Fruit fly (Drosophila melanogaster) Kc167 (cell line): ENCODE data around the gene CG31103.

Experiments
- Myc ChIP-seq: fragments of >200 bp; optimal IDR thresholded peaks from 2 replicates; lab custom pipeline; 2017; ENCODE audit warnings: missing external identifiers
- Sin3A ChIP-seq: fragments of >200 bp; optimal IDR thresholded peaks from 2 replicates; lab custom pipeline; 2018; ENCODE audit warnings: missing external identifiers
- h ChIP-seq: fragments of >200 bp; optimal IDR thresholded peaks from 3 replicates; lab custom pipeline; 2018; ENCODE audit warnings: missing external identifiers
- insv ChIP-seq: fragments of >200 bp; optimal IDR thresholded peaks from 3 replicates; lab custom pipeline; 2018; ENCODE audit warnings: missing external identifiers
- psq ChIP-seq: fragments of >200 bp; optimal IDR thresholded peaks from 2 replicates; lab custom pipeline; 2017; ENCODE audit warnings: missing external identifiers
- ttk ChIP-seq: sonication (Bioruptor generic); optimal IDR thresholded peaks from 2 replicates; lab custom pipeline; 2017; ENCODE audit warnings: missing external identifiers

CG31103 gene

DNA sequence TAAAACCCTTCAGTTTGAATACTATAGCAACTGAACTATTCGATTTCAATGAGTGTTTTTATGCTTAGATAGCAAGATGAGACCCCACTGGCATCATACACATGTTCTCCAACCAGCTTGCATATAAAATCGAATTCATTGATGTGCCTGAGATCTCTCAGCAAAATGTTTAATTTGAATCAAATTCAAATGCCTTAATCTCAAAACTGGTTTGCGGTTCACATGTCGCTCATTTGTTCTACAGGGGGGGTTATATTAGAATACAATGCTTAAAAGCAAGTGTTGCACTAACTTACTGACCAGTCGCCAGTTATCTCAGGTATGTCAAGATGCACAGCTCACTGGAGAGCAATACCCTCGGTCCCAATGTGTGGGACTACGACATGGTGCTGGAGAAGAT is at the start of gene CG31103:
TSS of gene CG31103 (plus strand) at position 301 of the 400 bp plus-strand sequence.
- TF ChIP-seq Myc (lab: Kevin White, UChicago) (no peak), h (lab: Kevin White, UChicago) (no peak), insv (lab: Kevin White, UChicago) (no peak), ttk (lab: Kevin White, UChicago) (no peak), Sin3A (no peak), psq (no peak)

DNA sequence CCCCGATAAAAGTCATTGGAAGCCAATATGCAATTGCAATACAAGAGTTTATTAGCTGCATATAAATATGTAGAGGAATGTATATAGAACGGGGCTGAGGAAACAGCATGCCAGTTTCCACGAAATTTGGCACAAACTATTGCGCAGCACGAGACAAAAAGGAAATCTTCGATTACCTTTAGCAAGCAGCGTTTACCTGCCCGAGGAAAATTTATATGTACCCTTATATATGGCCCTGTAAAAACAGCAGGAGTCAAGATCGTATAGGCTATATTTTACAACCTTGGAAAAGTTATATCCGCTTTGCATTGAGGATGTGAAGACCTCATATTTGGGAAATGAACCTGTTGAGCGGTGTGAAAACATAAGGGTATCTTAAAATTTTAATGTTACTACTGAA is 46.8 kb upstream of the CG31103 start:
- TF ChIP-seq ttk (lab: Kevin White, UChicago), result no peak
- TF ChIP-seq insv (lab: Kevin White, UChicago), result no peak
- TF ChIP-seq Myc (lab: Kevin White, UChicago), result no peak
- no peak for TF ChIP-seq Sin3A
- TF ChIP-seq psq, result no peak
- no peak for TF ChIP-seq h (lab: Kevin White, UChicago)

DNA sequence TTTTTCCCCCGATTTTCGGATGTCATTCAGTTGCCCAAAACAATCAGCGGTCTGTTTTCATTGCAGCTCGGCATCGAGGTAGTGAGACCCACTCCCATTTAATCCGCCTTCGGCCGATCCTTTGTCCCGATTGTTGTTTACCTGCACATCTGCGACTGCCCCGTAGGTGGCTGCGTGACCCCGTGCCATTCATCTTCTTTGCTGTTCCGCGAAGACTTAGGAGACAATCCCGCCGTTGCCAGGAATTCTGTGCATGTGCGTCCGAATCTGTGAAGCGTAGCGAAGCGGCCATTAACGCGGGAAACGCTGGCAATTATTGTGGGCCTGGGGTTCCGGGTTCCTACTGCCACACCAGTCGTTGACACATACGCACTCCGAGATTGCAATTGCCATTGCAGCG is 46.1 kb upstream of the CG31103 start:
- TF ChIP-seq ttk (lab: Kevin White, UChicago), result no peak
- no peak for TF ChIP-seq Myc (lab: Kevin White, UChicago)
- no peak for TF ChIP-seq insv (lab: Kevin White, UChicago)
- no peak for TF ChIP-seq psq

DNA sequence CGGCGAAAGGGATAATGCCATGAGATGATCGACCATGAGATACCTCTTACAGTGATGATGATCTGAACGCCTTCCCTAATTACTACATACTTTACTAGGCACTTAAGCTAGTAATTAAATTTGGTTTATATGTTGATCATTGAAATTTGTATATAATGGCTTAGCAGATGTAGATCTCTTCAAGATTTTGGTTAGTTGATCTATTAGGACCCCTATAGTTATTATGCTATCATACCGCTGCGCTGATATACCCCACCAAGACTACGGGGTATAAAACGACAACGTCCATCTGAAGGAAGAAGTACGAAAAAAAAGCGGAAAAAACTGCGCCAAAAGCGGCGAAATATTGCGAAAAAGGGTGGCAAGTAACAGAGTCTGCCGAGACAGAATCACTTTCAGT is 44.9 kb upstream of the CG31103 start:
- TF ChIP-seq ttk (lab: Kevin White, UChicago) (no peak), Sin3A (no peak), insv (lab: Kevin White, UChicago) (no peak), Myc (lab: Kevin White, UChicago) (no peak), psq (no peak), h (lab: Kevin White, UChicago) (no peak)

dm6 chr3R:25176517-25176916 is 42.6 kb upstream of the CG31103 start:
- TF ChIP-seq Myc (lab: Kevin White, UChicago) (no peak), Sin3A (no peak), insv (lab: Kevin White, UChicago) (no peak), psq (no peak), ttk (lab: Kevin White, UChicago) (no peak), h (lab: Kevin White, UChicago) (no peak)

DNA sequence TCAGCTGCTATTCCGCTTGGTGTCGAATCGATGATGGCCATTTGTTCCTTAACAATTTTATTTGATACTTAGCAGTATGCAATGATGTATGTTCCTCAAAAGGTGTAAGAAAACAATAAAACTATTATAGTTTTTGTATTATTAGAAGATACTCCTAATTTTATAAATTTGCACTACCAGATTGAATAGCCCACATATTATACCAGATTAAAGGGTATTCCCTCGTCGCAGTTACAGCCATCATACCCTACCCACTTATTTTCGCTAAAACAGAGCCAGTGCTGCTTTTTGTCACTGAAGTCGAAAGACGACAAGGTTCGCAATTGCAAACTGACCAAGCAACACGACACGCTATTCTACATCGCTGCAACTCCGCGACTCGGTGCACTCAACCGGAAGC is 41.7 kb upstream of the CG31103 start:
- TF ChIP-seq insv (lab: Kevin White, UChicago), result no peak
- no peak for TF ChIP-seq Myc (lab: Kevin White, UChicago)
- no peak for TF ChIP-seq Sin3A
- TF ChIP-seq psq, result no peak
- no peak for TF ChIP-seq ttk (lab: Kevin White, UChicago)
- no peak for TF ChIP-seq h (lab: Kevin White, UChicago)

- TF ChIP-seq insv (lab: Kevin White, UChicago), result no peak
Observed at dm6 chr3R:25178521-25178920, 40.6 kb upstream of the CG31103 start.

- TF ChIP-seq Myc (lab: Kevin White, UChicago) (no peak), ttk (lab: Kevin White, UChicago) (no peak), psq (no peak), Sin3A (no peak), h (lab: Kevin White, UChicago) (no peak), insv (lab: Kevin White, UChicago) (no peak)
Observed at dm6 chr3R:25181424-25181823, 37.7 kb upstream of the CG31103 start.

- no peak for TF ChIP-seq ttk (lab: Kevin White, UChicago)
- no peak for TF ChIP-seq insv (lab: Kevin White, UChicago)
- TF ChIP-seq psq, result no peak
- no peak for TF ChIP-seq h (lab: Kevin White, UChicago)
Observed at dm6 chr3R:25183484-25184442, 35.4 kb upstream of the CG31103 start, which contains the start of gene dan. TSS of gene dan (plus strand) at chr3R:25184383.

dm6 chr3R:25184540-25184939 is 34.6 kb upstream of the CG31103 start:
- no peak for TF ChIP-seq insv (lab: Kevin White, UChicago)
- no peak for TF ChIP-seq h (lab: Kevin White, UChicago)
- TF ChIP-seq Sin3A, result no peak
- TF ChIP-seq Myc (lab: Kevin White, UChicago), result no peak
- no peak for TF ChIP-seq psq
- TF ChIP-seq ttk (lab: Kevin White, UChicago), result no peak

- TF ChIP-seq h (lab: Kevin White, UChicago), result no peak
- TF ChIP-seq insv (lab: Kevin White, UChicago), result no peak
- no peak for TF ChIP-seq psq
- TF ChIP-seq Sin3A, result no peak
- no peak for TF ChIP-seq Myc (lab: Kevin White, UChicago)
- no peak for TF ChIP-seq ttk (lab: Kevin White, UChicago)
Observed at dm6 chr3R:25188990-25189389, 30.1 kb upstream of the CG31103 start.

- no peak for TF ChIP-seq insv (lab: Kevin White, UChicago)
- no peak for TF ChIP-seq Sin3A
- TF ChIP-seq h (lab: Kevin White, UChicago), result no peak
- no peak for TF ChIP-seq Myc (lab: Kevin White, UChicago)
- TF ChIP-seq ttk (lab: Kevin White, UChicago), result no peak
- TF ChIP-seq psq, result no peak
Observed at dm6 chr3R:25193726-25194204, 25.4 kb upstream of the CG31103 start, which contains the start of gene lobo. TSS of gene lobo (minus strand) at chr3R:25193776.
